Fruit fly (Drosophila melanogaster) whole organism, embryonic: ENCODE results near the gene Act79B.

Experiments
- Antp ChIP-seq: fragments of 200-800 bp; sonication (Bioruptor generic); optimal IDR thresholded peaks from 3 replicates; lab custom pipeline; 2016; ENCODE audit warnings: missing biosample characterization, missing genetic modification characterization
- Atf6 ChIP-seq: fragments of 200-800 bp; sonication (Bioruptor generic); IDR thresholded peaks from 2 replicates; pipeline ENCODE4 v1.3.6; 2022; ENCODE audit warnings: missing biosample characterization, missing genetic modification characterization
- BtbVII ChIP-seq: fragments of 200-800 bp; sonication (Bioruptor generic); optimal IDR thresholded peaks from 3 replicates; lab custom pipeline; 2017; ENCODE audit warnings: missing biosample characterization, mild to moderate bottlenecking, missing genetic modification characterization
- CG11085 ChIP-seq: fragments of 200-800 bp; sonication (Bioruptor generic); IDR thresholded peaks from 2 replicates; pipeline ENCODE4 v1.3.6; 2022; ENCODE audit warnings: missing biosample characterization, missing genetic modification characterization
- CG11723 ChIP-seq: fragments of 200-800 bp; sonication (Bioruptor generic); optimal IDR thresholded peaks from 2 replicates; lab custom pipeline; 2017; ENCODE audit warnings: missing biosample characterization, mild to moderate bottlenecking, missing genetic modification characterization
- CG12236 ChIP-seq: fragments of 200-800 bp; sonication (Bioruptor generic); optimal IDR thresholded peaks from 2 replicates; lab custom pipeline; 2016; ENCODE audit warnings: missing biosample characterization, missing genetic modification characterization
- CG12299 ChIP-seq: fragments of 200-800 bp; sonication (Bioruptor generic); optimal IDR thresholded peaks from 2 replicates; lab custom pipeline; 2018; ENCODE audit warnings: missing biosample characterization, mild to moderate bottlenecking, missing genetic modification characterization
- CG12769 ChIP-seq: fragments of 200-800 bp; sonication (Bioruptor generic); optimal IDR thresholded peaks from 2 replicates; lab custom pipeline; 2019; ENCODE audit warnings: missing biosample characterization, mild to moderate bottlenecking, missing genetic modification characterization, moderate library complexity
- CG1647 ChIP-seq: fragments of 200-800 bp; sonication (Bioruptor generic); optimal IDR thresholded peaks from 3 replicates; lab custom pipeline; 2016; ENCODE audit warnings: missing biosample characterization, missing genetic modification characterization
- CG17912 ChIP-seq: fragments of 200-800 bp; sonication (Bioruptor generic); optimal IDR thresholded peaks from 2 replicates; lab custom pipeline; 2018; ENCODE audit warnings: missing biosample characterization, mild to moderate bottlenecking, missing genetic modification characterization
- CG18599 ChIP-seq: fragments of 200-800 bp; sonication (Bioruptor generic); optimal IDR thresholded peaks from 3 replicates; lab custom pipeline; 2017; ENCODE audit warnings: missing biosample characterization, missing genetic modification characterization, mild to moderate bottlenecking, moderate library complexity, missing genetic modification reagents
- CG18764 ChIP-seq: fragments of 200-800 bp; sonication (Bioruptor generic); optimal IDR thresholded peaks from 3 replicates; lab custom pipeline; 2016; ENCODE audit warnings: missing biosample characterization, missing genetic modification characterization
- CG2875 ChIP-seq: fragments of 200-800 bp; sonication (Bioruptor generic); optimal IDR thresholded peaks from 2 replicates; lab custom pipeline; 2017; ENCODE audit warnings: missing biosample characterization, mild to moderate bottlenecking, missing genetic modification characterization, missing genetic modification reagents
- CG32772 ChIP-seq: fragments of 200-800 bp; sonication (Bioruptor generic); IDR thresholded peaks from 2 replicates; pipeline ENCODE4 v1.3.6; 2022; ENCODE audit warnings: missing biosample characterization, missing genetic modification characterization
- CG42726 ChIP-seq: fragments of 200-800 bp; sonication (Bioruptor generic); IDR thresholded peaks from 2 replicates; pipeline ENCODE4 v1.3.6; 2022; ENCODE audit warnings: missing biosample characterization, missing genetic modification characterization; ENCODE audit not compliant: partially characterized antibody
- CG6175 ChIP-seq: fragments of 200-800 bp; sonication (Bioruptor generic); IDR thresholded peaks from 3 replicates; pipeline ENCODE4 v1.3.6; 2022; ENCODE audit warnings: missing biosample characterization, missing genetic modification characterization
- CG7271 ChIP-seq: fragments of 200-800 bp; sonication (Bioruptor generic); optimal IDR thresholded peaks from 2 replicates; lab custom pipeline; 2018; ENCODE audit warnings: missing biosample characterization, mild to moderate bottlenecking, missing genetic modification characterization, moderate library complexity
- CG8388 ChIP-seq: fragments of 200-800 bp; sonication (Bioruptor generic); optimal IDR thresholded peaks from 2 replicates; lab custom pipeline; 2019; ENCODE audit warnings: missing biosample characterization, mild to moderate bottlenecking, missing genetic modification characterization, moderate library complexity
- CG9797 ChIP-seq: fragments of 200-800 bp; sonication (Bioruptor generic); optimal IDR thresholded peaks from 3 replicates; lab custom pipeline; 2018; ENCODE audit warnings: missing biosample characterization, mild to moderate bottlenecking, missing genetic modification characterization
- CrebB ChIP-seq: fragments of 200-800 bp; sonication (Bioruptor generic); optimal IDR thresholded peaks from 3 replicates; lab custom pipeline; 2018; ENCODE audit warnings: missing biosample characterization, mild to moderate bottlenecking, missing genetic modification characterization
- E2f2 ChIP-seq: fragments of 200-800 bp; sonication (Bioruptor generic); IDR thresholded peaks from 2 replicates; pipeline ENCODE4 v1.3.6; 2022; ENCODE audit warnings: missing biosample characterization, missing genetic modification characterization
- Gsc ChIP-seq: fragments of 200-800 bp; sonication (Bioruptor generic); IDR thresholded peaks from 2 replicates; pipeline ENCODE4 v1.3.6; 2022; ENCODE audit warnings: missing biosample characterization, missing genetic modification characterization
- HLHmδ ChIP-seq: fragments of 200-800 bp; sonication (Bioruptor generic); optimal IDR thresholded peaks from 2 replicates; lab custom pipeline; 2018; ENCODE audit warnings: missing biosample characterization, mild to moderate bottlenecking, missing genetic modification characterization, moderate library complexity
- Hey ChIP-seq: fragments of 200-800 bp; sonication (Bioruptor generic); optimal IDR thresholded peaks from 3 replicates; lab custom pipeline; 2018; ENCODE audit warnings: missing biosample characterization, mild to moderate bottlenecking, missing genetic modification characterization
- HmgD ChIP-seq: fragments of 200-800 bp; sonication (Bioruptor generic); optimal IDR thresholded peaks from 3 replicates; lab custom pipeline; 2016; ENCODE audit warnings: missing biosample characterization, missing genetic modification characterization
- HmgZ ChIP-seq: fragments of 200-800 bp; sonication (Bioruptor generic); optimal IDR thresholded peaks from 2 replicates; lab custom pipeline; 2018; ENCODE audit warnings: missing biosample characterization, mild to moderate bottlenecking, missing genetic modification characterization
- Lim3 ChIP-seq: fragments of 200-800 bp; sonication (Bioruptor generic); IDR thresholded peaks from 2 replicates; pipeline ENCODE4 v1.3.6; 2022; ENCODE audit warnings: missing biosample characterization, missing genetic modification characterization
- MTF-1 ChIP-seq: fragments of 200-800 bp; sonication (Bioruptor generic); optimal IDR thresholded peaks from 2 replicates; lab custom pipeline; 2018; ENCODE audit warnings: missing biosample characterization, mild to moderate bottlenecking, missing genetic modification characterization, borderline replicate concordance
- Myb ChIP-seq: fragments of 200-800 bp; sonication (Bioruptor generic); optimal IDR thresholded peaks from 2 replicates; lab custom pipeline; 2016; ENCODE audit warnings: missing biosample characterization, missing genetic modification characterization
- Stat92E ChIP-seq, 3 experiments: fragments of >200 bp in 2 of 3; fragments of 200-800 bp in 1 of 3; sonication (Bioruptor generic) in 1 of 3; optimal IDR thresholded peaks; 2 replicates each; lab custom pipeline; 2017 to 2019; ENCODE audit warnings: missing biosample characterization in 3 of 3, missing genetic modification characterization in 3 of 3, mild to moderate bottlenecking in 1 of 3, moderate library complexity in 1 of 3
- ac ChIP-seq: fragments of 200-800 bp; sonication (Bioruptor generic); optimal IDR thresholded peaks from 3 replicates; lab custom pipeline; 2017; ENCODE audit warnings: missing biosample characterization, mild to moderate bottlenecking, missing genetic modification characterization
- ase ChIP-seq: fragments of 200-800 bp; sonication (Bioruptor generic); IDR thresholded peaks from 3 replicates; pipeline ENCODE4 v1.3.6; 2022; ENCODE audit warnings: missing biosample characterization, missing genetic modification characterization
- bsh ChIP-seq, 2 experiments: fragments of 200-800 bp; sonication (Bioruptor generic); optimal IDR thresholded peaks; 2 replicates each; lab custom pipeline; 2017 to 2018; ENCODE audit warnings: mild to moderate bottlenecking in 2 of 2, missing biosample characterization in 2 of 2, missing genetic modification characterization in 2 of 2, moderate library complexity in 1 of 2
- caup ChIP-seq: fragments of 200-800 bp; sonication (Bioruptor generic); optimal IDR thresholded peaks from 3 replicates; lab custom pipeline; 2017; ENCODE audit warnings: missing biosample characterization, mild to moderate bottlenecking, missing genetic modification characterization, moderate library complexity; ENCODE audit not compliant: severe bottlenecking
- chinmo ChIP-seq: fragments of 200-800 bp; sonication (Bioruptor generic); IDR thresholded peaks from 4 replicates; pipeline ENCODE4 v1.3.6; 2022; ENCODE audit warnings: missing biosample characterization, missing genetic modification characterization; ENCODE audit not compliant: partially characterized antibody
- dmrt99B ChIP-seq: fragments of 200-800 bp; sonication (Bioruptor generic); optimal IDR thresholded peaks from 2 replicates; lab custom pipeline; 2018; ENCODE audit warnings: missing biosample characterization, mild to moderate bottlenecking, missing genetic modification characterization, moderate library complexity
- ems ChIP-seq: fragments of 200-800 bp; sonication (Bioruptor generic); optimal IDR thresholded peaks from 3 replicates; lab custom pipeline; 2016; ENCODE audit warnings: missing biosample characterization, missing genetic modification characterization
- gcm2 ChIP-seq: fragments of 200-800 bp; sonication (Bioruptor generic); optimal IDR thresholded peaks from 2 replicates; lab custom pipeline; 2016; ENCODE audit warnings: missing biosample characterization, missing genetic modification characterization
- hth ChIP-seq: fragments of >200 bp; optimal IDR thresholded peaks from 2 replicates; lab custom pipeline; 2017; ENCODE audit warnings: inconsistent platforms
- luna ChIP-seq: fragments of 200-800 bp; sonication (Bioruptor generic); optimal IDR thresholded peaks from 2 replicates; lab custom pipeline; 2016; ENCODE audit warnings: missing biosample characterization, missing genetic modification characterization
- nom ChIP-seq: fragments of 200-800 bp; sonication (Bioruptor generic); optimal IDR thresholded peaks from 2 replicates; lab custom pipeline; 2017; ENCODE audit warnings: missing biosample characterization, missing genetic modification characterization, mild to moderate bottlenecking, moderate library complexity, missing genetic modification reagents
- schlank ChIP-seq: fragments of 200-800 bp; sonication (Bioruptor generic); optimal IDR thresholded peaks from 2 replicates; lab custom pipeline; 2018; ENCODE audit warnings: missing biosample characterization, mild to moderate bottlenecking, missing genetic modification characterization
- scrt ChIP-seq: fragments of 200-800 bp; sonication (Bioruptor generic); optimal IDR thresholded peaks from 2 replicates; lab custom pipeline; 2018; ENCODE audit warnings: missing biosample characterization, mild to moderate bottlenecking, missing genetic modification characterization, moderate library complexity
- sens-2 ChIP-seq: fragments of 200-800 bp; sonication (Bioruptor generic); IDR thresholded peaks from 2 replicates; pipeline ENCODE4 v1.3.6; 2022; ENCODE audit warnings: missing biosample characterization, missing genetic modification characterization
- sim ChIP-seq: fragments of 200-800 bp; sonication (Bioruptor generic); IDR thresholded peaks from 2 replicates; pipeline ENCODE4 v1.3.6; 2022; ENCODE audit warnings: missing biosample characterization, missing genetic modification characterization
- slbo ChIP-seq: fragments of 200-800 bp; sonication (Bioruptor generic); IDR thresholded peaks from 2 replicates; pipeline ENCODE4 v1.3.6; 2022; ENCODE audit warnings: missing biosample characterization, missing genetic modification characterization
- slou ChIP-seq: fragments of 200-800 bp; sonication (Bioruptor generic); optimal IDR thresholded peaks from 3 replicates; lab custom pipeline; 2016; ENCODE audit warnings: missing biosample characterization, missing genetic modification characterization
- twi ChIP-seq: fragments of 200-800 bp; optimal IDR thresholded peaks from 2 replicates; lab custom pipeline; 2019; ENCODE audit warnings: missing biosample characterization, mild to moderate bottlenecking, missing genetic modification characterization, moderate library complexity
- wdn ChIP-seq: fragments of 200-800 bp; sonication (Bioruptor generic); IDR thresholded peaks from 2 replicates; pipeline ENCODE4 v1.3.6; 2022; ENCODE audit warnings: missing biosample characterization, missing genetic modification characterization

Gene Act79B

DNA sequence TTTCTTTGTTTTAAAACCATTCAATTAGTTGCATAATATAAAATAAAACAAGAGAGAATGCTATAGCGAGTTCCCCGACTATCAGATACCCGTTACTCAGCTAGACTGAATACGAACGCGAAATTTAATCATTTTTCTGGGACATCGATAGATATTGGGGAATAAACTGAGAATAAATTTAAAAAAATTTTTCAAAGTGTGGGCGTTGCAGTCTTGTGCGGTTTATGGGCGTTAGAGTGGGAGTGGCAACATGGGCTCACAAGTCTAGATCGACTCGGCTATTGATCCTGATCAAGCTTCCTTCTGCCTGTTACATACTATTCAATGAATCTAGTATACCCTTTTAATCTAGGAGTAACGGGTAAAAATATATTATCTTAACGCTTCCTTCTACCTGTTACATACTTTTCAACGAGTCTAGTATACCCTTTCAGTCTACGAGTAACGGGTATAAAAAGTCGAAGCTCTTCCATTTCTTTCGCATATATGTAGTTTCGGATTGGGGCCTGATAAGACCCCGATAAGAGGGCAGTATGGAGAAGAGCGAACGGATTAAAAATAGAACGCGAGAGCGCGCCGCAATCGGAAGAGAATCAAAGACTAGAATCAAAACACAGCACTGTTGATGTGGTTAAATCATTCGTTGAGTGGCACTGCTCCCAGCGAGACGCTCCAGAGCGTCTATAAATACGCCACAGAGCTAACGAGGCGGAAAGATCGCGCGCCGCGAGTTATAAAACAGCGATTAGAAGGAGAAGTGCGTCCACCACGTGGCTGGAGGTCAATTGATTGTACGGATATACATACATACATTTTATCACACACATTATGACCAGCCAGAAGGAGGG lies 30.3 kb upstream of the Act79B start, which contains the start of gene CG7458 (continued):
- TF ChIP-seq slbo (GFP tag; lab: Robert Waterston, UW) (peak; percentile 53), CG12236 (no peak), CrebB (tag; lab: Kevin White, UChicago) (no peak), CG12299 (no peak), slou (GFP tag; lab: Kevin White, UChicago) (no peak), twi (no peak), schlank (no peak), MTF-1 (GFP tag; lab: Kevin White, UChicago) (peak; percentile 36), Antp (peak; percentile 50), Gsc (GFP tag; lab: Robert Waterston, UW) (no peak), ase (GFP tag; lab: Robert Waterston, UW) (no peak), caup (no peak), CG8388 (GFP tag; lab: Kevin White, UChicago) (peak; percentile 31), CG18599 (peak; percentile 71), bsh (GFP tag; optimal IDR thresholded peaks at IDR 0.05; lab: Kevin White, UChicago) (peak in 1 of 2 experiments; percentile 49), dmrt99B (peak; percentile 61), CG17912 (no peak), CG32772 (no peak), CG11085 (GFP tag; lab: Robert Waterston, UW) (peak; percentile 16; the same call in 1 of the 2 replicates), Hey (tag; lab: Kevin White, UChicago) (peak; percentile 30), Myb (peak; percentile 12), E2f2 (GFP tag; lab: Robert Waterston, UW) (no peak), Stat92E (GFP tag; optimal IDR thresholded peaks at IDR 0.05; lab: Kevin White, UChicago) (no peak), CG42726 (GFP tag; lab: Robert Waterston, UW) (no peak), CG11723 (GFP tag; lab: Kevin White, UChicago) (peak; percentile 18), HLHmδ (no peak), CG6175 (GFP tag; lab: Robert Waterston, UW) (no peak), chinmo (GFP tag; lab: Robert Waterston, UW) (peak; percentile 67; the same call in 2 of the 4 replicates), CG9797 (GFP tag; lab: Kevin White, UChicago) (no peak), CG12769 (tag; lab: Kevin White, UChicago) (peak; percentile 84), ems (GFP tag; lab: Kevin White, UChicago) (peak; percentile 48), gcm2 (GFP tag; lab: Kevin White, UChicago) (no peak), sim (GFP tag; lab: Robert Waterston, UW) (no peak), hth (lab: Kevin White, UChicago) (no peak), wdn (GFP tag; lab: Robert Waterston, UW) (no peak), Lim3 (GFP tag; lab: Robert Waterston, UW) (no peak), CG2875 (GFP tag; lab: Kevin White, UChicago) (no peak), HmgZ (tag; lab: Kevin White, UChicago) (no peak), HmgD (no peak), BtbVII (GFP tag; lab: Kevin White, UChicago) (no peak), luna (GFP tag; lab: Kevin White, UChicago) (no peak), Atf6 (GFP tag; lab: Robert Waterston, UW) (peak; percentile 25; the same call in 1 of the 2 replicates), CG1647 (GFP tag; lab: Kevin White, UChicago) (peak; percentile 33), CG18764 (GFP tag; lab: Kevin White, UChicago) (peak; percentile 15), nom (GFP tag; lab: Kevin White, UChicago) (no peak), ac (no peak), CG7271 (no peak), sens-2 (GFP tag; lab: Robert Waterston, UW) (peak; percentile 82), scrt (no peak)
